Fruit fly (Drosophila melanogaster) whole organism, embryonic: Measurements from ENCODE around the gene CG15044.

Experiments
- Atf6 ChIP-seq: fragments of 200-800 bp; sonication (Bioruptor generic); IDR thresholded peaks from 2 replicates; pipeline ENCODE4 v1.3.6; 2022; ENCODE audit warnings: missing biosample characterization, missing genetic modification characterization
- B-H1 ChIP-seq: fragments of 200-800 bp; sonication (Bioruptor generic); IDR thresholded peaks from 3 replicates; pipeline ENCODE4 v1.3.6; 2022; ENCODE audit warnings: missing biosample characterization, missing genetic modification characterization
- Blimp-1 ChIP-seq: fragments of 200-800 bp; sonication (Bioruptor generic); optimal IDR thresholded peaks from 3 replicates; lab custom pipeline; 2018; ENCODE audit warnings: missing biosample characterization, missing genetic modification characterization, mild to moderate bottlenecking, moderate library complexity, missing genetic modification reagents
- CG10267 ChIP-seq: fragments of 200-800 bp; sonication (Bioruptor generic); optimal IDR thresholded peaks from 2 replicates; lab custom pipeline; 2018; ENCODE audit warnings: missing biosample characterization, mild to moderate bottlenecking, missing genetic modification characterization, moderate library complexity
- CG12071 ChIP-seq: fragments of 200-800 bp; sonication (Bioruptor generic); optimal IDR thresholded peaks from 3 replicates; lab custom pipeline; 2018; ENCODE audit warnings: missing biosample characterization, mild to moderate bottlenecking, missing genetic modification characterization
- CG12391 ChIP-seq: fragments of 200-800 bp; sonication (Bioruptor generic); optimal IDR thresholded peaks from 3 replicates; lab custom pipeline; 2018; ENCODE audit warnings: missing biosample characterization, mild to moderate bottlenecking, missing genetic modification characterization, moderate library complexity
- CG13894 ChIP-seq: fragments of 200-800 bp; sonication (Bioruptor generic); optimal IDR thresholded peaks from 3 replicates; lab custom pipeline; 2018; ENCODE audit warnings: missing biosample characterization, mild to moderate bottlenecking, missing genetic modification characterization, moderate library complexity
- CG1603 ChIP-seq: fragments of 200-800 bp; sonication (Bioruptor generic); optimal IDR thresholded peaks from 2 replicates; lab custom pipeline; 2019; ENCODE audit warnings: missing biosample characterization, mild to moderate bottlenecking, missing genetic modification characterization, moderate library complexity
- CG17385 ChIP-seq: fragments of 200-800 bp; sonication (Bioruptor generic); optimal IDR thresholded peaks from 3 replicates; lab custom pipeline; 2018; ENCODE audit warnings: missing biosample characterization, mild to moderate bottlenecking, missing genetic modification characterization
- CG17802 ChIP-seq: fragments of 200-800 bp; sonication (Bioruptor generic); optimal IDR thresholded peaks from 2 replicates; lab custom pipeline; 2018; ENCODE audit warnings: missing biosample characterization, mild to moderate bottlenecking, missing genetic modification characterization, moderate library complexity
- CG2116 ChIP-seq: fragments of 200-800 bp; sonication (Bioruptor generic); optimal IDR thresholded peaks from 3 replicates; lab custom pipeline; 2018; ENCODE audit warnings: missing biosample characterization, mild to moderate bottlenecking, missing genetic modification characterization
- CG2120 ChIP-seq: fragments of 200-800 bp; sonication (Bioruptor generic); optimal IDR thresholded peaks from 3 replicates; lab custom pipeline; 2016; ENCODE audit warnings: missing biosample characterization, missing genetic modification characterization
- CG3838 ChIP-seq: fragments of 200-800 bp; sonication (Bioruptor generic); optimal IDR thresholded peaks from 3 replicates; lab custom pipeline; 2016; ENCODE audit warnings: missing biosample characterization, missing genetic modification characterization
- CG42726 ChIP-seq: fragments of 200-800 bp; sonication (Bioruptor generic); IDR thresholded peaks from 2 replicates; pipeline ENCODE4 v1.3.6; 2022; ENCODE audit warnings: missing biosample characterization, missing genetic modification characterization; ENCODE audit not compliant: partially characterized antibody
- CG8765 ChIP-seq: fragments of 200-800 bp; sonication (Bioruptor generic); IDR thresholded peaks from 2 replicates; pipeline ENCODE4 v1.3.6; 2022; ENCODE audit warnings: missing biosample characterization, missing genetic modification characterization
- Drgx ChIP-seq: fragments of 200-800 bp; sonication (Bioruptor generic); IDR thresholded peaks from 2 replicates; pipeline ENCODE4 v1.3.6; 2022; ENCODE audit warnings: missing biosample characterization, missing genetic modification characterization
- Elba2 ChIP-seq: fragments of 200-800 bp; sonication (Bioruptor generic); optimal IDR thresholded peaks from 3 replicates; lab custom pipeline; 2016; ENCODE audit warnings: missing biosample characterization, missing genetic modification characterization
- Gug ChIP-seq: fragments of 200-800 bp; sonication (Bioruptor generic); IDR thresholded peaks from 4 replicates; pipeline ENCODE4 v1.3.6; 2022; ENCODE audit warnings: missing biosample characterization, missing genetic modification characterization
- HLH3B ChIP-seq: fragments of 200-800 bp; sonication (Bioruptor generic); IDR thresholded peaks from 2 replicates; pipeline ENCODE4 v1.3.6; 2022; ENCODE audit warnings: missing biosample characterization, missing genetic modification characterization
- Hr3 ChIP-seq: fragments of 200-800 bp; sonication (Bioruptor generic); optimal IDR thresholded peaks from 3 replicates; lab custom pipeline; 2016; ENCODE audit warnings: missing biosample characterization, missing genetic modification characterization
- MBD-R2 ChIP-seq: fragments of 200-800 bp; sonication (Bioruptor generic); IDR thresholded peaks from 2 replicates; pipeline ENCODE4 v1.3.6; 2022; ENCODE audit warnings: missing biosample characterization, missing genetic modification characterization
- Nf-YB ChIP-seq: fragments of 200-800 bp; sonication (Bioruptor generic); optimal IDR thresholded peaks from 3 replicates; lab custom pipeline; 2019; ENCODE audit warnings: missing biosample characterization, mild to moderate bottlenecking, missing genetic modification characterization, moderate library complexity
- Poxn ChIP-seq: fragments of 200-800 bp; sonication (Bioruptor generic); IDR thresholded peaks from 2 replicates; pipeline ENCODE4 v1.3.6; 2022; ENCODE audit warnings: missing biosample characterization, missing genetic modification characterization
- Sox102F ChIP-seq: fragments of 200-800 bp; sonication (Bioruptor generic); optimal IDR thresholded peaks from 2 replicates; lab custom pipeline; 2018; ENCODE audit warnings: missing biosample characterization, mild to moderate bottlenecking, missing genetic modification characterization, moderate library complexity
- Vsx1 ChIP-seq: fragments of 200-800 bp; sonication (Bioruptor generic); optimal IDR thresholded peaks from 2 replicates; lab custom pipeline; 2017; ENCODE audit warnings: missing biosample characterization, mild to moderate bottlenecking, missing genetic modification characterization, missing genetic modification reagents
- Xrp1 ChIP-seq: fragments of 200-800 bp; sonication (Bioruptor generic); IDR thresholded peaks from 2 replicates; pipeline ENCODE4 v1.3.6; 2022; ENCODE audit warnings: missing biosample characterization, missing genetic modification characterization
- ac ChIP-seq: fragments of 200-800 bp; sonication (Bioruptor generic); optimal IDR thresholded peaks from 3 replicates; lab custom pipeline; 2017; ENCODE audit warnings: missing biosample characterization, mild to moderate bottlenecking, missing genetic modification characterization
- al ChIP-seq: fragments of 200-800 bp; sonication (Bioruptor generic); IDR thresholded peaks from 2 replicates; pipeline ENCODE4 v1.3.6; 2022; ENCODE audit warnings: missing biosample characterization, missing genetic modification characterization
- bab2 ChIP-seq: fragments of 200-800 bp; sonication (Bioruptor generic); optimal IDR thresholded peaks from 2 replicates; lab custom pipeline; 2016; ENCODE audit warnings: missing biosample characterization, missing genetic modification characterization
- bbx ChIP-seq: fragments of 200-800 bp; sonication (Bioruptor generic); IDR thresholded peaks from 2 replicates; pipeline ENCODE4 v1.3.6; 2022; ENCODE audit warnings: missing biosample characterization, missing genetic modification characterization; ENCODE audit not compliant: partially characterized antibody
- bowl ChIP-seq: fragments of 200-800 bp; sonication (Bioruptor generic); IDR thresholded peaks from 2 replicates; pipeline ENCODE4 v1.3.6; 2022; ENCODE audit warnings: missing biosample characterization, missing genetic modification characterization
- cad ChIP-seq: fragments of >200 bp; optimal IDR thresholded peaks from 2 replicates; lab custom pipeline; 2017; ENCODE audit warnings: missing biosample characterization, missing genetic modification characterization
- dmrt99B ChIP-seq: fragments of 200-800 bp; sonication (Bioruptor generic); optimal IDR thresholded peaks from 2 replicates; lab custom pipeline; 2018; ENCODE audit warnings: missing biosample characterization, mild to moderate bottlenecking, missing genetic modification characterization, moderate library complexity
- emc ChIP-seq: fragments of 200-800 bp; sonication (Bioruptor generic); optimal IDR thresholded peaks from 2 replicates; lab custom pipeline; 2016; ENCODE audit warnings: missing biosample characterization, missing genetic modification characterization
- en ChIP-seq: fragments of 200-800 bp; sonication (Bioruptor generic); optimal IDR thresholded peaks from 2 replicates; lab custom pipeline; 2016; ENCODE audit warnings: missing biosample characterization, missing genetic modification characterization
- gro ChIP-seq: fragments of 200-800 bp; sonication (Bioruptor generic); optimal IDR thresholded peaks from 2 replicates; lab custom pipeline; 2016; ENCODE audit warnings: missing biosample characterization, missing genetic modification characterization
- kni ChIP-seq: fragments of 200-800 bp; sonication (Bioruptor generic); optimal IDR thresholded peaks from 3 replicates; lab custom pipeline; 2017; ENCODE audit warnings: mild to moderate bottlenecking, missing biosample characterization, missing genetic modification reagents, missing genetic modification characterization
- nerfin-1 ChIP-seq: fragments of 200-800 bp; sonication (Bioruptor generic); optimal IDR thresholded peaks from 3 replicates; lab custom pipeline; 2019; ENCODE audit warnings: missing biosample characterization, mild to moderate bottlenecking, missing genetic modification characterization, moderate library complexity
- nmo ChIP-seq: fragments of 200-800 bp; sonication (Bioruptor generic); optimal IDR thresholded peaks from 2 replicates; lab custom pipeline; 2018; ENCODE audit warnings: missing biosample characterization, mild to moderate bottlenecking, missing genetic modification characterization, moderate library complexity
- oc ChIP-seq: fragments of 200-800 bp; sonication (Bioruptor generic); optimal IDR thresholded peaks from 2 replicates; lab custom pipeline; 2018; ENCODE audit warnings: missing biosample characterization, mild to moderate bottlenecking, missing genetic modification characterization, moderate library complexity
- prd ChIP-seq, 3 experiments: fragments of >200 bp in 2 of 3; fragments of 200-800 bp in 1 of 3; sonication (Bioruptor generic) in 1 of 3; optimal IDR thresholded peaks in 2 of 3; IDR thresholded peaks in 1 of 3; 2 replicates in 2 of 3; 3 replicates in 1 of 3; pipeline versions ENCODE4 v1.3.6 to Lab custom; 2017 to 2022; ENCODE audit warnings: missing biosample characterization in 1 of 3, missing genetic modification characterization in 1 of 3
- repo ChIP-seq: fragments of 200-800 bp; sonication (Bioruptor generic); optimal IDR thresholded peaks from 2 replicates; lab custom pipeline; 2016; ENCODE audit warnings: missing biosample characterization, missing genetic modification characterization
- schlank ChIP-seq: fragments of 200-800 bp; sonication (Bioruptor generic); optimal IDR thresholded peaks from 2 replicates; lab custom pipeline; 2018; ENCODE audit warnings: missing biosample characterization, mild to moderate bottlenecking, missing genetic modification characterization
- slbo ChIP-seq: fragments of 200-800 bp; sonication (Bioruptor generic); IDR thresholded peaks from 2 replicates; pipeline ENCODE4 v1.3.6; 2022; ENCODE audit warnings: missing biosample characterization, missing genetic modification characterization
- slou ChIP-seq: fragments of 200-800 bp; sonication (Bioruptor generic); optimal IDR thresholded peaks from 3 replicates; lab custom pipeline; 2016; ENCODE audit warnings: missing biosample characterization, missing genetic modification characterization
- sna ChIP-seq: fragments of 200-800 bp; sonication (Bioruptor generic); IDR thresholded peaks from 2 replicates; pipeline ENCODE4 v1.3.6; 2022; ENCODE audit warnings: missing biosample characterization, missing genetic modification characterization; ENCODE audit not compliant: partially characterized antibody
- so ChIP-seq: fragments of 200-800 bp; sonication (Bioruptor generic); IDR thresholded peaks from 3 replicates; pipeline ENCODE4 v1.3.6; 2022; ENCODE audit warnings: missing biosample characterization, missing genetic modification characterization
- sqz ChIP-seq: fragments of 200-800 bp; sonication (Bioruptor generic); optimal IDR thresholded peaks from 3 replicates; lab custom pipeline; 2018; ENCODE audit warnings: missing biosample characterization, mild to moderate bottlenecking, missing genetic modification characterization
- sug ChIP-seq: fragments of 200-800 bp; optimal IDR thresholded peaks from 2 replicates; lab custom pipeline; 2019; ENCODE audit warnings: missing biosample characterization, mild to moderate bottlenecking, missing genetic modification characterization, moderate library complexity
- vvl ChIP-seq: fragments of 200-800 bp; sonication (Bioruptor generic); IDR thresholded peaks from 2 replicates; pipeline ENCODE4 v1.3.6; 2022; ENCODE audit warnings: missing biosample characterization, missing genetic modification characterization
- wor ChIP-seq: fragments of 200-800 bp; sonication (Bioruptor generic); IDR thresholded peaks from 2 replicates; pipeline ENCODE4 v1.3.6; 2022; ENCODE audit warnings: missing biosample characterization, missing genetic modification characterization

The CG15044 gene

DNA sequence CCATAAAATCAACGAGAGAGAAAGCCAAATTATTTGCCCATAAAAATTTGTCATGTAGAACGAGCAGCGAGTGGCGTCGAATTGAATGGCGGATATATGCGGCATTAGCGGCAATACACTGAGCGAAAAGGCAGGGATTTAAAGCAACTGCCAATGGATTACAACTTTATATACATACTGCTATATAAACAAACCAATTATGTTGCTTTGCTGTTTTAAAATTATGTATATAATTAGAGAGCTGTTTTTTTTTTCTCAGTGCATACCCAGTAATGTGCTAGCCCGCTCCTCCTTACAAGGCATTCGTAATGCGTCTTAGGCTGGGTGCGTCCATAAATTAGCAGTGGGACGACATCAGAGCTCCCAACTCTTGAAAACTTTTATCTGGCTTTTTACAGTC is 23.9 kb downstream of the CG15044 start (continued):
- no peak for TF ChIP-seq Xrp1 (GFP tag; lab: Robert Waterston, UW)
- no peak for TF ChIP-seq slou (GFP tag; lab: Kevin White, UChicago)
- TF ChIP-seq CG10267 (tag; lab: Kevin White, UChicago), result no peak
- peak; percentile 42 for TF ChIP-seq dmrt99B (tag; lab: Kevin White, UChicago)
- peak; percentile 13 for TF ChIP-seq Sox102F (GFP tag; lab: Kevin White, UChicago)
- TF ChIP-seq Atf6 (GFP tag; lab: Robert Waterston, UW), result peak; percentile 42
- no peak for TF ChIP-seq sna
- peak; percentile 25 for TF ChIP-seq CG1603 (tag; lab: Kevin White, UChicago)
- TF ChIP-seq ac (GFP tag; lab: Kevin White, UChicago), result no peak
- TF ChIP-seq Drgx (GFP tag; lab: Robert Waterston, UW), result no peak
- TF ChIP-seq prd (optimal IDR thresholded peaks at IDR 0.05; lab: Kevin White, UChicago), result no peak
- TF ChIP-seq prd (GFP tag; IDR thresholded peaks at IDR 0.05; lab: Robert Waterston, UW), result peak; percentile 30; the same call in 1 of the 3 replicates
- no peak for TF ChIP-seq sqz (GFP tag; lab: Kevin White, UChicago)
- no peak for TF ChIP-seq Hr3
- TF ChIP-seq Nf-YB (GFP tag; lab: Kevin White, UChicago), result no peak
- TF ChIP-seq Gug, result no peak; the same call in 3 of the 4 replicates
- no peak for TF ChIP-seq en (GFP tag; lab: Kevin White, UChicago)
- TF ChIP-seq Vsx1 (GFP tag; lab: Kevin White, UChicago), result no peak
- no peak for TF ChIP-seq CG3838 (GFP tag; lab: Kevin White, UChicago)
- TF ChIP-seq CG42726 (GFP tag; lab: Robert Waterston, UW), result no peak
- TF ChIP-seq oc (tag; lab: Kevin White, UChicago), result no peak
- TF ChIP-seq sug (tag; lab: Kevin White, UChicago), result no peak
- TF ChIP-seq slbo (GFP tag; lab: Robert Waterston, UW), result peak; percentile 58
- TF ChIP-seq repo (GFP tag; lab: Kevin White, UChicago), result no peak
- TF ChIP-seq nerfin-1 (tag; lab: Kevin White, UChicago), result no peak
- no peak for TF ChIP-seq vvl
- no peak for TF ChIP-seq bab2 (GFP tag; lab: Kevin White, UChicago)
- peak; percentile 8 for TF ChIP-seq CG17385 (GFP tag; lab: Kevin White, UChicago)
- TF ChIP-seq CG12391, result peak; percentile 17
- TF ChIP-seq gro (GFP tag; lab: Kevin White, UChicago), result no peak
- TF ChIP-seq CG2120 (GFP tag; lab: Kevin White, UChicago), result peak; percentile 68
- no peak for TF ChIP-seq MBD-R2 (GFP tag; lab: Robert Waterston, UW)
- no peak for TF ChIP-seq kni
- no peak for TF ChIP-seq B-H1 (GFP tag; lab: Robert Waterston, UW)
- TF ChIP-seq Blimp-1 (GFP tag; lab: Kevin White, UChicago), result no peak
- TF ChIP-seq CG12071 (GFP tag; lab: Kevin White, UChicago), result no peak
- TF ChIP-seq Elba2 (GFP tag; lab: Kevin White, UChicago), result no peak
- TF ChIP-seq CG13894 (tag; lab: Kevin White, UChicago), result no peak
- TF ChIP-seq CG8765 (GFP tag; lab: Robert Waterston, UW), result no peak
- TF ChIP-seq nmo (GFP tag; lab: Kevin White, UChicago), result no peak
- TF ChIP-seq cad, result no peak
- no peak for TF ChIP-seq so (GFP tag; lab: Robert Waterston, UW)
- no peak for TF ChIP-seq Poxn (GFP tag; lab: Robert Waterston, UW)
- TF ChIP-seq HLH3B (GFP tag; lab: Robert Waterston, UW), result no peak; the same call in 1 of the 2 replicates
- TF ChIP-seq al (GFP tag; lab: Robert Waterston, UW), result no peak
- no peak for TF ChIP-seq emc (GFP tag; lab: Kevin White, UChicago)
- no peak for TF ChIP-seq bbx (GFP tag; lab: Robert Waterston, UW)
- no peak for TF ChIP-seq wor (GFP tag; lab: Robert Waterston, UW)
- no peak for TF ChIP-seq bowl (GFP tag; lab: Robert Waterston, UW)
- TF ChIP-seq CG2116 (GFP tag; lab: Kevin White, UChicago), result no peak
- no peak for TF ChIP-seq schlank (tag; lab: Kevin White, UChicago)
- TF ChIP-seq CG17802 (tag; lab: Kevin White, UChicago), result no peak
